Worm (Caenorhabditis elegans) whole organism, L4/young adult: ENCODE measurements around the gene R04D3.3.

Experiments used
- W03F9.2 ChIP-seq: fragments of 150-350 bp; optimal IDR thresholded peaks from 2 replicates; lab custom pipeline; 2014; ENCODE audit warnings: missing biosample characterization, missing genetic modification characterization
- dao-5 ChIP-seq: sonication (generic microtip); optimal IDR thresholded peaks from 2 replicates; lab custom pipeline; 2016; ENCODE audit warnings: missing genotype, missing genetic modification characterization, moderate library complexity, missing compliant biosample characterization
- him-1 ChIP-seq: sonication (generic microtip); optimal IDR thresholded peaks from 2 replicates; lab custom pipeline; 2016; ENCODE audit warnings: missing genotype, missing genetic modification reagents, missing genetic modification characterization, missing compliant biosample characterization

DNA sequence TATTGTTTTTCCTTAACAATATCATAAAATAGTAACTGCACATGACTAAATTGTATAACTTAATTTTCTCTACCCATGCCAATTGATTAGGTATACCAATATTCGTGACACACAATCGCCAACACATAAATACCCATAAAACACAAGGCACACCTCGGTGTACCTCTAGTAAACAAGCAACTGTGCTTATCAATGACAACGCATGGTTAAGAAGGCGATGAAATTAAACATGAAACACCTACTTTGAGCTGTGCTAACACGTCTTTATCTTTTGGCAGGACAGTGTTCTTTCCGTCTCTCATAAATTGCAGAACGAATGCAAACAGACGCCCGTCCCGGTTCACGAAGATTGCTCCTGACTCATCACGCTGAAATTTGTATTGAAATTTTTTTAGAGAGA, 20.3 kb upstream of the R04D3.3 start:
- TF ChIP-seq dao-5 (tag; lab: Kevin White, UChicago) (no peak), him-1 (tag; lab: Kevin White, UChicago) (no peak), W03F9.2 (tag; lab: Kevin White, UChicago) (no peak)
